Worm (Caenorhabditis elegans): ENCODE results near the gene rfc-4.

- no peak for TF ChIP-seq fos-1 (tag; optimal IDR thresholded peaks at IDR 0.05)
- TF ChIP-seq ztf-11 (tag; optimal IDR thresholded peaks at IDR 0.05), result no peak
- TF ChIP-seq unc-130 (tag; optimal IDR thresholded peaks at IDR 0.05), result no peak
- TF ChIP-seq rnt-1 (tag; optimal IDR thresholded peaks at IDR 0.05), result no peak
- TF ChIP-seq dpl-1 (GFP tag; optimal IDR thresholded peaks at IDR 0.05), result no peak
- peak; percentile 19 for TF ChIP-seq nhr-85 (tag)
- TF ChIP-seq ama-1 (optimal IDR thresholded peaks at IDR 0.05), result no peak
- TF ChIP-seq nhr-12 (tag; optimal IDR thresholded peaks at IDR 0.05), result no peak
- no peak for TF ChIP-seq mep-1 (tag; optimal IDR thresholded peaks at IDR 0.05)
- TF ChIP-seq unc-62 (GFP tag; optimal IDR thresholded peaks at IDR 0.05), result no peak
These were observed 26.3 kb upstream of the rfc-4 start, which contains the start of gene abu-13 for ce11 chrIII:6945747-6946146.

All from whole organism, L1 larva.